Worm (Caenorhabditis elegans) whole organism, mixed stage, embryonic: ENCODE data around the gene ZK1240.9.

Experiments used
- ces-1 ChIP-seq: fragments of 150-350 bp; optimal IDR thresholded peaks from 2 replicates; lab custom pipeline; 2014; ENCODE audit warnings: missing biosample characterization, missing genetic modification reagents, missing genetic modification characterization
- elt-3 ChIP-seq: fragments of 150-350 bp; optimal IDR thresholded peaks from 2 replicates; lab custom pipeline; 2014; ENCODE audit warnings: missing biosample characterization, missing genetic modification characterization
- ham-2 ChIP-seq: fragments of 200-800 bp; sonication (Bioruptor generic); optimal IDR thresholded peaks from 2 replicates; lab custom pipeline; 2018; ENCODE audit warnings: mild to moderate bottlenecking, missing genetic modification characterization, missing compliant biosample characterization
- lin-13 ChIP-seq: fragments of 150-350 bp; optimal IDR thresholded peaks from 2 replicates; lab custom pipeline; 2014; ENCODE audit warnings: missing biosample characterization, missing genetic modification characterization
- lsy-2 ChIP-seq: fragments of 150-350 bp; optimal IDR thresholded peaks from 2 replicates; lab custom pipeline; 2014; ENCODE audit warnings: missing biosample characterization, missing genetic modification characterization
- mep-1 ChIP-seq: fragments of 150-350 bp; optimal IDR thresholded peaks from 2 replicates; lab custom pipeline; 2017; ENCODE audit warnings: missing biosample characterization, missing genetic modification reagents, missing genetic modification characterization, inconsistent platforms
- nhr-12 ChIP-seq: fragments of 150-350 bp; optimal IDR thresholded peaks from 2 replicates; lab custom pipeline; 2014; ENCODE audit warnings: missing biosample characterization, missing genetic modification characterization
- nhr-237 ChIP-seq: fragments of 150-350 bp; optimal IDR thresholded peaks from 2 replicates; lab custom pipeline; 2014; ENCODE audit warnings: missing biosample characterization, missing genetic modification characterization
- pha-4 ChIP-seq: fragments of 150-350 bp; optimal IDR thresholded peaks from 2 replicates; lab custom pipeline; 2018; ENCODE audit warnings: missing biosample characterization, missing genetic modification reagents, missing genetic modification characterization
- snpc-4 ChIP-seq: fragments of 150-350 bp; optimal IDR thresholded peaks from 2 replicates; lab custom pipeline; 2014; ENCODE audit warnings: missing biosample characterization, missing genetic modification characterization
- sptf-1 ChIP-seq: sonication (generic microtip); optimal IDR thresholded peaks from 2 replicates; lab custom pipeline; 2017; ENCODE audit warnings: mild to moderate bottlenecking, missing genetic modification characterization, moderate library complexity, missing compliant biosample characterization
- unc-62 ChIP-seq: fragments of 150-350 bp; optimal IDR thresholded peaks from 2 replicates; lab custom pipeline; 2014; ENCODE audit warnings: missing biosample characterization, missing genetic modification reagents, missing genetic modification characterization
- ztf-11 ChIP-seq: fragments of 150-350 bp; optimal IDR thresholded peaks from 2 replicates; lab custom pipeline; 2014; ENCODE audit warnings: missing biosample characterization, missing genetic modification characterization

ce11 chrII:2292549-2292948 is 25.4 kb upstream of the ZK1240.9 start:
- no peak for TF ChIP-seq pha-4 (tag; lab: Kevin White, UChicago)
- TF ChIP-seq mep-1 (tag; lab: Kevin White, UChicago): no peak
- no peak for TF ChIP-seq snpc-4
- no peak for TF ChIP-seq sptf-1 (tag; lab: Kevin White, UChicago)
- no peak for TF ChIP-seq ztf-11
- no peak for TF ChIP-seq lin-13 (tag; lab: Kevin White, UChicago)
- no peak for TF ChIP-seq elt-3 (tag; lab: Kevin White, UChicago)
- no peak for TF ChIP-seq ces-1 (GFP tag; lab: Kevin White, UChicago)
- no peak for TF ChIP-seq lsy-2
- no peak for TF ChIP-seq ham-2 (GFP tag; lab: Kevin White, UChicago)
- no peak for TF ChIP-seq nhr-12
- TF ChIP-seq unc-62 (GFP tag; lab: Kevin White, UChicago): no peak
- no peak for TF ChIP-seq nhr-237
